Worm (Caenorhabditis elegans): Measurements from ENCODE around the gene srx-39.

DNA sequence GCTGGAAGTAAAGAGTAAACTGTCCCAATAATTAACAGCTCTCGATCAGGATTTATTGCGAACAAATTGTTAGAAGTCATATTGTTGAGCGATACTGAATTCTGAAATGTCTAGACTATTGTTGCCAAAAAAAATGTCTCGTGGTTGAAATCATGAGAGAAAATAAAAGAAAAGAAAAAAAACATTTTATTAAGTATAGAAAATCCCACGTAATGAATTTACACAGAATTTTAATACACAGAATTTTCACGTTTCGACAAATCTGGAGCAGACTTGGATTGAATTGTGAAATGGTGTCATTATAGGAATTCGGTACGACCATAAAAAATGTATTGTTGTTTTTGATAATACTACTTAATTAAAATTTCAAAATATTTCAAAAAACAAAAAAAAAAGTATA is 15.3 kb upstream of the srx-39 start, which contains the start of gene srt-65:
- no peak for TF ChIP-seq him-1 (tag; optimal IDR thresholded peaks at IDR 0.05)
- no peak for TF ChIP-seq dao-5 (tag; optimal IDR thresholded peaks at IDR 0.05)
- TF ChIP-seq W03F9.2 (tag; optimal IDR thresholded peaks at IDR 0.05): no peak
